Fruit fly (Drosophila melanogaster) whole organism: ENCODE results near the gene CtsL3.

ENCODE experiments used
- pan ChIP-seq: fragments of >200 bp; optimal IDR thresholded peaks from 2 replicates; lab custom pipeline; 2017
- psq ChIP-seq: fragments of >200 bp; optimal IDR thresholded peaks from 2 replicates; lab custom pipeline; 2017

- no peak for TF ChIP-seq psq (lab: Kevin White, UChicago)
- TF ChIP-seq pan (lab: Kevin White, UChicago) = no peak
Measured at dm6 chr3R:5993857-5994256, 33.2 kb downstream of the CtsL3 start.
